Fruit fly (Drosophila melanogaster) S2 (cell line): ENCODE measurements around the gene AMPKalpha.

Source experiments
- CG8478 ChIP-seq: fragments of >200 bp; optimal IDR thresholded peaks from 2 replicates; lab custom pipeline; 2018
- CTCF ChIP-seq, 2 experiments: fragments of >200 bp; optimal IDR thresholded peaks; 2 replicates each; lab custom pipeline; 2018

DNA sequence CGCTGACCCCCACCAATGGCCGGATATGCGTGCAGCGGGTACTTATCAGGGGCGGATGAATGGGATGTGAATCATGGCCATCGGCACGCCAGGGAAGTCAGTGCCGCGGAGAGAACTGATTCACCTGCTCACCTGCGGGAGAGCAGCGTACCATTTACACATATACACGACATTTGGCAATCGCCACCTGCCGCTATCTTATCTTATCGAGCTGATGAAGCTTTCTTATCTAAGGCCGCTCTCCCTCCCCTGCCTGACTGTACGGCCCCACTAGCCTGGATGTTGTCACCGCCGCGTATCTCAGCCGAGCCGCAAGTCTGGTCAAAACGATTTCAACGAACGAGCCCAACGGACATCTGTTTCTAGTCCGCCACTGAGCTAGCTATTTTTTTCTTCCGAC lies 29.1 kb upstream of the AMPKalpha start, which contains the start of gene Tsp2A:
- TF ChIP-seq CTCF (optimal IDR thresholded peaks at IDR 0.05; lab: Kevin White, UChicago) (no peak), CG8478 (lab: Kevin White, UChicago) (no peak)
